Worm (Caenorhabditis elegans): ENCODE measurements around the gene vha-19.

- TF ChIP-seq hlh-15 (tag; optimal IDR thresholded peaks at IDR 0.05) (no peak), ama-1 (optimal IDR thresholded peaks at IDR 0.05) (no peak), eyg-1 (tag; optimal IDR thresholded peaks at IDR 0.05) (no peak), T23F11.4 (GFP tag; optimal IDR thresholded peaks at IDR 0.05) (no peak), nfya-1 (tag; optimal IDR thresholded peaks at IDR 0.05) (no peak), K02D7.2 (tag; optimal IDR thresholded peaks at IDR 0.05) (no peak), pqm-1 (tag; optimal IDR thresholded peaks at IDR 0.05) (no peak), elt-2 (tag; optimal IDR thresholded peaks at IDR 0.05) (no peak), ahr-1 (tag; optimal IDR thresholded peaks at IDR 0.05) (no peak)
Measured at ce11 chrIV:3363784-3364183, 5.2 kb upstream of the vha-19 start.
